Fruit fly (Drosophila melanogaster): ENCODE results near the gene CG1792.

Gene CG1792

DNA sequence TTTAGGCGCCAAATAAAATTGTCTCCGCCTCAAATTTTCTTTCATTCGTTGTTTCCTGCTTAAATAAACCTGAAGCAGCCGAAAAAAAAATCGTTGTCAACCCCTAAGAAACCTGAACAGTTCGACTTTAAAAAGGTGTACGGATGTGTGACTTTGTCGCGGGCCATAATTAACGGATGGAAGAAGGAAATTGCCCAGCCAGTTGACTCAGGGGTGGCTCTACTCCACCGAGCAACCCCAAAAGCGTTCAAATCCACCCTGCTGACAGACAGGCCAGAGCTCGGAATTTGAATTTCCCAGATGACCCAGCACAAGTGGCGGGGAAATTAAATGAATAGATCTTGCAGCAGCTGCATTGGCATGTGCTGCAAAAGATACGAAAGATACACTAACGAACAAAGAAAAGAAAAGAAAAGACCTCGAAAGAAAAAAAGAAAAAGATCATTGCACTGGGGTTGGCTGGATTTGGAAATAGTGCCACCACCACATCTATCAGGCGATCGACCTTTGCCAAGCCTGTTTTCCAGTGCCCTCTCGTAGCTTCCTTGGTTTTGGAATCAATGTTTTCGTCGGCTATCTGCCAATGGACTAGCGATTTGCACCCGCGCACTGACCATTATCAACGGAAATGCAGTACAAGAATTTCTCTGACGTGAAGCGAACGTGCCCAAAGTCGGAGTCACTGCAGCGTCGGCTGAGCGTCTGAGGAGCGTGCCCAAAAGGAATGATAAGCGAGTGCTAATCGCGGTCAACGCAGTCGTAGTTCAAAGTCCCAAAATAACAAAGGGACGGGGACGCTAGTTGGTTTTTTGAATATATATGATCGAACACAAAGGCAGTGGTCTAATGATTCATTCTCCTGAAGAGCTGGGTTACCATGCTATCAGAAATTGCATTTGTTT, 9.6 kb upstream of the CG1792 start (continued):
- TF ChIP-seq sim (GFP tag; IDR thresholded peaks at IDR 0.05) (no peak), CG2199 (GFP tag; IDR thresholded peaks at IDR 0.05) (no peak), sna (GFP tag; IDR thresholded peaks at IDR 0.05; ENCODE audit: partially characterized antibody) (no peak), danr (GFP tag; IDR thresholded peaks at IDR 0.05) (no peak), sug (tag; optimal IDR thresholded peaks at IDR 0.05) (no peak), Med (GFP tag) (peak; percentile 6), ssp (GFP tag; IDR thresholded peaks at IDR 0.05) (no peak), CG2120 (GFP tag; optimal IDR thresholded peaks at IDR 0.05) (no peak), Spps (tag; optimal IDR thresholded peaks at IDR 0.05) (no peak), row (GFP tag; IDR thresholded peaks at IDR 0.05) (no peak), CG33213 (GFP tag; optimal IDR thresholded peaks at IDR 0.05) (no peak), gt (GFP tag; IDR thresholded peaks at IDR 0.05) (0 out of 2 replicates have a peak, but pooled peaks have one; percentile 8), C15 (GFP tag; IDR thresholded peaks at IDR 0.05) (no peak), CG11085 (GFP tag; IDR thresholded peaks at IDR 0.05) (no peak)

DNA sequence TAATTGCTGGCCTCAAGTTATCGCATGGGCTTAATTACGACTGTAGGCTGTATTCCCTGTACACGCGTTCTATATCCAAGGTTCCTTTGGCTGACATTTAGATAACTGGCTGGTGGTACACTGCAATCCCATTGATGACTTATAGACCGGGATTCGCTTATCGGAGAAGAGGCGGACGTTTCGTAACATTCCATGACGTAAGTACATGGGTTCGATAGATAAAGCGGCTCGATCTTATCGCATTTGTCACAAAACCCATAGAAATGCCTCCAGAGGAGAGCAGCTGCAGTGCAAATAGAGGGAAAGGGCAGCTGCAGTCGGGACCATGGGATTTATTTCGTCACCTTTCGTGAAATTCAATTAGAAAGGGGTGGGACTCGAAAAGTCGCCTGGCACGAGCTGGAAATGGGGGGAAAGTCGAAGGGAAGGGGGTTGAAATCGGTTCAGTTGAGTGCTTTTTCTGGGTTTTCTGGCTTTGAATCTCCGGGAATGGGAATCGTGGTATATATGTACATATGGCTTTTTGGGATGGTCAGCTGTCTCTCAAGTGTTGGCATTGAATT, 8.7 kb upstream of the CG1792 start:
- TF ChIP-seq jigr1 (GFP tag; IDR thresholded peaks at IDR 0.05) = no peak
- TF ChIP-seq gsb (GFP tag; IDR thresholded peaks at IDR 0.05) = no peak
- TF ChIP-seq eve (GFP tag; optimal IDR thresholded peaks at IDR 0.05) = peak in 1 of 2 experiments; percentile 50
- TF ChIP-seq CG17359 (tag; optimal IDR thresholded peaks at IDR 0.05) = no peak
- no peak for TF ChIP-seq schlank (tag; optimal IDR thresholded peaks at IDR 0.05)
- no peak for TF ChIP-seq hkb (optimal IDR thresholded peaks at IDR 0.05)
- TF ChIP-seq hkb (GFP tag; IDR thresholded peaks at IDR 0.05) = 0 out of 2 replicates have a peak, but pooled peaks have one; percentile 11
- peak in 1 of 2 experiments; percentile 91 for TF ChIP-seq Pdp1 (GFP tag; optimal IDR thresholded peaks at IDR 0.05)
- TF ChIP-seq CG10431 (GFP tag; optimal IDR thresholded peaks at IDR 0.05) = peak; percentile 25
- TF ChIP-seq Side (GFP tag; optimal IDR thresholded peaks at IDR 0.05) = no peak
- TF ChIP-seq ci (GFP tag; IDR thresholded peaks at IDR 0.05) = 0 out of 3 replicates have a peak, but pooled peaks have one; percentile 16
- peak; percentile 58 for TF ChIP-seq CG15479 (GFP tag; optimal IDR thresholded peaks at IDR 0.05)
- TF ChIP-seq maf-S (GFP tag; optimal IDR thresholded peaks at IDR 0.05) = no peak
- no peak for TF ChIP-seq MTF-1 (GFP tag; optimal IDR thresholded peaks at IDR 0.05; ENCODE audit: borderline replicate concordance)
- TF ChIP-seq az2 (GFP tag; optimal IDR thresholded peaks at IDR 0.05) = no peak
- no peak for TF ChIP-seq CHES-1-like (GFP tag; optimal IDR thresholded peaks at IDR 0.05)
- no peak for TF ChIP-seq sim (GFP tag; IDR thresholded peaks at IDR 0.05)
- TF ChIP-seq gcm (GFP tag; optimal IDR thresholded peaks at IDR 0.05) = no peak
- peak; percentile 80 for TF ChIP-seq nerfin-1 (tag; optimal IDR thresholded peaks at IDR 0.05)
- TF ChIP-seq CG34376 (GFP tag; optimal IDR thresholded peaks at IDR 0.05) = no peak
- TF ChIP-seq mam (GFP tag; optimal IDR thresholded peaks at IDR 0.05) = no peak
- no peak for TF ChIP-seq Dll (GFP tag; IDR thresholded peaks at IDR 0.05; ENCODE audit: partially characterized antibody)
- TF ChIP-seq Gug (GFP tag; IDR thresholded peaks at IDR 0.05) = no peak
- no peak for TF ChIP-seq CG7372 (GFP tag; IDR thresholded peaks at IDR 0.05)
- peak; percentile 73; the same call in 1 of the 4 replicates for TF ChIP-seq chinmo (GFP tag; IDR thresholded peaks at IDR 0.05; ENCODE audit: partially characterized antibody)
- no peak for TF ChIP-seq Lhr (GFP tag; optimal IDR thresholded peaks at IDR 0.05)
- peak; percentile 72 for TF ChIP-seq Ets65A (GFP tag)
- no peak for TF ChIP-seq CG6175 (GFP tag; IDR thresholded peaks at IDR 0.05)
- peak; percentile 47 for TF ChIP-seq grn (GFP tag; optimal IDR thresholded peaks at IDR 0.05)
- TF ChIP-seq CG10267 (tag; optimal IDR thresholded peaks at IDR 0.05) = no peak
- no peak for TF ChIP-seq CG15514 (GFP tag; optimal IDR thresholded peaks at IDR 0.05)
- no peak for TF ChIP-seq CoRest (tag; optimal IDR thresholded peaks at IDR 0.05)
- TF ChIP-seq ftz-f1 (GFP tag; optimal IDR thresholded peaks at IDR 0.05) = no peak
- TF ChIP-seq pros (GFP tag; optimal IDR thresholded peaks at IDR 0.05) = peak; percentile 67
- TF ChIP-seq exex (tag; optimal IDR thresholded peaks at IDR 0.05) = peak; percentile 17

Data from whole organism, embryonic.